Fruit fly (Drosophila melanogaster) whole organism, embryonic: ENCODE measurements around the gene Muc68Ca.

Experiments used
- B-H1 ChIP-seq: fragments of 200-800 bp; sonication (Bioruptor generic); IDR thresholded peaks from 3 replicates; pipeline ENCODE4 v1.3.6; 2022; ENCODE audit warnings: missing biosample characterization, missing genetic modification characterization
- CG10147 ChIP-seq: fragments of 200-800 bp; sonication (Bioruptor generic); optimal IDR thresholded peaks from 2 replicates; lab custom pipeline; 2019; ENCODE audit warnings: missing biosample characterization, mild to moderate bottlenecking, missing genetic modification characterization, moderate library complexity
- CG10321 ChIP-seq: fragments of 200-800 bp; sonication (Bioruptor generic); IDR thresholded peaks from 2 replicates; pipeline ENCODE4 v1.3.6; 2022; ENCODE audit warnings: missing biosample characterization, missing genetic modification characterization
- CG10366 ChIP-seq: fragments of 200-800 bp; sonication (Bioruptor generic); IDR thresholded peaks from 2 replicates; pipeline ENCODE4 v1.3.6; 2022; ENCODE audit warnings: missing biosample characterization, missing genetic modification characterization
- CG10543 ChIP-seq: fragments of 200-800 bp; sonication (Bioruptor generic); optimal IDR thresholded peaks from 3 replicates; lab custom pipeline; 2017; ENCODE audit warnings: missing biosample characterization, mild to moderate bottlenecking, missing genetic modification characterization, moderate library complexity
- CG10654 ChIP-seq: fragments of 200-800 bp; sonication (Bioruptor generic); optimal IDR thresholded peaks from 2 replicates; lab custom pipeline; 2016; ENCODE audit warnings: missing biosample characterization, missing genetic modification characterization
- CG11504 ChIP-seq: fragments of 200-800 bp; sonication (Bioruptor generic); optimal IDR thresholded peaks from 3 replicates; lab custom pipeline; 2019; ENCODE audit warnings: missing biosample characterization, mild to moderate bottlenecking, missing genetic modification characterization, moderate library complexity
- CG11560 ChIP-seq: fragments of 200-800 bp; sonication (Bioruptor generic); IDR thresholded peaks from 3 replicates; pipeline ENCODE4 v1.3.6; 2022; ENCODE audit warnings: missing biosample characterization, missing genetic modification characterization
- CG11696 ChIP-seq: fragments of 200-800 bp; sonication (Bioruptor generic); IDR thresholded peaks from 2 replicates; pipeline ENCODE4 v1.3.6; 2022; ENCODE audit warnings: missing biosample characterization, missing genetic modification characterization
- CG12236 ChIP-seq: fragments of 200-800 bp; sonication (Bioruptor generic); optimal IDR thresholded peaks from 2 replicates; lab custom pipeline; 2016; ENCODE audit warnings: missing biosample characterization, missing genetic modification characterization
- CG15479 ChIP-seq: fragments of 200-800 bp; sonication (Bioruptor generic); optimal IDR thresholded peaks from 3 replicates; lab custom pipeline; 2019; ENCODE audit warnings: missing biosample characterization, mild to moderate bottlenecking, missing genetic modification characterization, moderate library complexity
- CG15696 ChIP-seq: fragments of 200-800 bp; sonication (Bioruptor generic); optimal IDR thresholded peaks from 2 replicates; lab custom pipeline; 2019; ENCODE audit warnings: missing biosample characterization, mild to moderate bottlenecking, missing genetic modification characterization, moderate library complexity
- CG17829 ChIP-seq: fragments of 200-800 bp; optimal IDR thresholded peaks from 2 replicates; lab custom pipeline; 2019; ENCODE audit warnings: missing biosample characterization, mild to moderate bottlenecking, missing genetic modification characterization, moderate library complexity
- CG18262 ChIP-seq: fragments of 200-800 bp; optimal IDR thresholded peaks from 3 replicates; lab custom pipeline; 2019; ENCODE audit warnings: missing biosample characterization, mild to moderate bottlenecking, missing genetic modification characterization, moderate library complexity
- CG2202 ChIP-seq: fragments of 200-800 bp; sonication (Bioruptor generic); optimal IDR thresholded peaks from 2 replicates; lab custom pipeline; 2018; ENCODE audit warnings: missing biosample characterization, mild to moderate bottlenecking, missing genetic modification characterization
- CG31441 ChIP-seq: fragments of 200-800 bp; sonication (Bioruptor generic); IDR thresholded peaks from 2 replicates; pipeline ENCODE4 v1.3.6; 2022; ENCODE audit warnings: missing biosample characterization, missing genetic modification characterization
- CG3726 ChIP-seq: fragments of 200-800 bp; sonication (Bioruptor generic); IDR thresholded peaks from 3 replicates; pipeline ENCODE4, ENCODE4 v1.3.6; 2022; ENCODE audit warnings: missing biosample characterization, missing genetic modification characterization
- CG6791 ChIP-seq: fragments of 200-800 bp; sonication (Bioruptor generic); IDR thresholded peaks from 3 replicates; pipeline ENCODE4 v1.3.6; 2022; ENCODE audit warnings: missing biosample characterization, missing genetic modification characterization; ENCODE audit not compliant: partially characterized antibody
- CG7357 ChIP-seq: fragments of 200-800 bp; sonication (Bioruptor generic); IDR thresholded peaks from 3 replicates; pipeline ENCODE4 v1.3.6; 2022; ENCODE audit warnings: missing biosample characterization, missing genetic modification characterization
- CG7987 ChIP-seq: fragments of 200-800 bp; sonication (Bioruptor generic); optimal IDR thresholded peaks from 2 replicates; lab custom pipeline; 2018; ENCODE audit warnings: missing biosample characterization, mild to moderate bottlenecking, missing genetic modification characterization, moderate library complexity
- CG8924 ChIP-seq: fragments of 200-800 bp; optimal IDR thresholded peaks from 3 replicates; lab custom pipeline; 2019; ENCODE audit warnings: missing biosample characterization, mild to moderate bottlenecking, missing genetic modification characterization, moderate library complexity
- CkIIα-i1 ChIP-seq: fragments of 200-800 bp; sonication (Bioruptor generic); IDR thresholded peaks from 2 replicates; pipeline ENCODE4 v1.3.6; 2022; ENCODE audit warnings: missing biosample characterization, missing genetic modification characterization
- D19A ChIP-seq: fragments of 200-800 bp; optimal IDR thresholded peaks from 3 replicates; lab custom pipeline; 2019; ENCODE audit warnings: missing biosample characterization, mild to moderate bottlenecking, missing genetic modification characterization, moderate library complexity
- Dref ChIP-seq: fragments of 200-800 bp; sonication (Bioruptor generic); IDR thresholded peaks from 2 replicates; pipeline ENCODE4 v1.3.6; 2022; ENCODE audit warnings: missing biosample characterization, missing genetic modification characterization
- Drgx ChIP-seq: fragments of 200-800 bp; sonication (Bioruptor generic); IDR thresholded peaks from 2 replicates; pipeline ENCODE4 v1.3.6; 2022; ENCODE audit warnings: missing biosample characterization, missing genetic modification characterization
- E2f2 ChIP-seq: fragments of 200-800 bp; sonication (Bioruptor generic); IDR thresholded peaks from 2 replicates; pipeline ENCODE4 v1.3.6; 2022; ENCODE audit warnings: missing biosample characterization, missing genetic modification characterization
- TFAM ChIP-seq: fragments of 200-800 bp; sonication (Bioruptor generic); optimal IDR thresholded peaks from 2 replicates; lab custom pipeline; 2017; ENCODE audit warnings: missing biosample characterization, missing genetic modification characterization, inconsistent platforms
- Trl ChIP-seq, 3 experiments: fragments of >200 bp in 2 of 3; fragments of 200-800 bp in 1 of 3; sonication (Bioruptor generic) in 1 of 3; optimal IDR thresholded peaks; 2 replicates in 1 of 3; 3 replicates in 2 of 3; lab custom pipeline; 2016 to 2017; ENCODE audit warnings: missing biosample characterization in 1 of 3, missing genetic modification characterization in 1 of 3
- Vsx1 ChIP-seq: fragments of 200-800 bp; sonication (Bioruptor generic); optimal IDR thresholded peaks from 2 replicates; lab custom pipeline; 2017; ENCODE audit warnings: missing biosample characterization, mild to moderate bottlenecking, missing genetic modification characterization, missing genetic modification reagents
- ato ChIP-seq: fragments of 200-800 bp; sonication (Bioruptor generic); IDR thresholded peaks from 2 replicates; pipeline ENCODE4 v1.3.6; 2022; ENCODE audit warnings: missing biosample characterization, missing genetic modification characterization; ENCODE audit not compliant: partially characterized antibody
- bigmax ChIP-seq: fragments of 200-800 bp; sonication (Bioruptor generic); optimal IDR thresholded peaks from 2 replicates; lab custom pipeline; 2018; ENCODE audit warnings: missing biosample characterization, mild to moderate bottlenecking, missing genetic modification characterization
- crc ChIP-seq: fragments of 200-800 bp; sonication (Bioruptor generic); optimal IDR thresholded peaks from 2 replicates; lab custom pipeline; 2016; ENCODE audit warnings: missing biosample characterization, missing genetic modification characterization
- croc ChIP-seq: fragments of 200-800 bp; sonication (Bioruptor generic); conservative IDR thresholded peaks from 3 replicates; pipeline ENCODE4 v1.3.6; 2022; ENCODE audit warnings: missing biosample characterization, missing genetic modification characterization
- dysf ChIP-seq: fragments of 200-800 bp; sonication (Bioruptor generic); IDR thresholded peaks from 3 replicates; pipeline ENCODE4 v1.3.6; 2022; ENCODE audit warnings: missing biosample characterization, missing genetic modification characterization
- ems ChIP-seq: fragments of 200-800 bp; sonication (Bioruptor generic); optimal IDR thresholded peaks from 3 replicates; lab custom pipeline; 2016; ENCODE audit warnings: missing biosample characterization, missing genetic modification characterization
- ewg ChIP-seq: fragments of 200-800 bp; sonication (Bioruptor generic); optimal IDR thresholded peaks from 3 replicates; lab custom pipeline; 2017; ENCODE audit warnings: mild to moderate bottlenecking, missing biosample characterization, missing genetic modification reagents, missing genetic modification characterization
- fd102C ChIP-seq: fragments of 200-800 bp; sonication (Bioruptor generic); optimal IDR thresholded peaks from 2 replicates; lab custom pipeline; 2018; ENCODE audit warnings: missing biosample characterization, mild to moderate bottlenecking, missing genetic modification characterization, moderate library complexity
- ftz-f1 ChIP-seq: fragments of 200-800 bp; sonication (Bioruptor generic); optimal IDR thresholded peaks from 2 replicates; lab custom pipeline; 2016; ENCODE audit warnings: missing biosample characterization, missing genetic modification characterization
- inv ChIP-seq: fragments of 200-800 bp; sonication (Bioruptor generic); IDR thresholded peaks from 2 replicates; pipeline ENCODE4 v1.3.6; 2022; ENCODE audit warnings: missing biosample characterization, missing genetic modification characterization; ENCODE audit not compliant: partially characterized antibody
- jigr1 ChIP-seq: fragments of 200-800 bp; sonication (Bioruptor generic); IDR thresholded peaks from 3 replicates; pipeline ENCODE4 v1.3.6; 2022; ENCODE audit warnings: missing biosample characterization, missing genetic modification characterization
- ken ChIP-seq: fragments of 200-800 bp; sonication (Bioruptor generic); IDR thresholded peaks from 3 replicates; pipeline ENCODE4 v1.3.6; 2022; ENCODE audit warnings: missing biosample characterization, missing genetic modification characterization
- maf-S ChIP-seq: fragments of 200-800 bp; sonication (Bioruptor generic); optimal IDR thresholded peaks from 2 replicates; lab custom pipeline; 2016; ENCODE audit warnings: missing biosample characterization, missing genetic modification characterization
- mld ChIP-seq: fragments of 200-800 bp; sonication (Bioruptor generic); IDR thresholded peaks from 3 replicates; pipeline ENCODE4 v1.3.6; 2022; ENCODE audit warnings: missing biosample characterization, missing genetic modification characterization; ENCODE audit not compliant: partially characterized antibody
- nerfin-2 ChIP-seq: fragments of 200-800 bp; sonication (Bioruptor generic); IDR thresholded peaks from 2 replicates; pipeline ENCODE4 v1.3.6; 2022; ENCODE audit warnings: missing biosample characterization, missing genetic modification characterization; ENCODE audit not compliant: partially characterized antibody
- pho ChIP-seq: fragments of 200-800 bp; sonication (Bioruptor generic); optimal IDR thresholded peaks from 2 replicates; lab custom pipeline; 2016; ENCODE audit warnings: missing biosample characterization, missing genetic modification characterization
- phol ChIP-seq: fragments of 200-800 bp; sonication (Bioruptor generic); optimal IDR thresholded peaks from 3 replicates; lab custom pipeline; 2018; ENCODE audit warnings: missing biosample characterization, mild to moderate bottlenecking, missing genetic modification characterization, moderate library complexity
- seq ChIP-seq: fragments of 200-800 bp; sonication (Bioruptor generic); IDR thresholded peaks from 2 replicates; pipeline ENCODE4 v1.3.6; 2022; ENCODE audit warnings: missing biosample characterization, missing genetic modification characterization
- twi ChIP-seq: fragments of 200-800 bp; optimal IDR thresholded peaks from 2 replicates; lab custom pipeline; 2019; ENCODE audit warnings: missing biosample characterization, mild to moderate bottlenecking, missing genetic modification characterization, moderate library complexity

Gene Muc68Ca

DNA sequence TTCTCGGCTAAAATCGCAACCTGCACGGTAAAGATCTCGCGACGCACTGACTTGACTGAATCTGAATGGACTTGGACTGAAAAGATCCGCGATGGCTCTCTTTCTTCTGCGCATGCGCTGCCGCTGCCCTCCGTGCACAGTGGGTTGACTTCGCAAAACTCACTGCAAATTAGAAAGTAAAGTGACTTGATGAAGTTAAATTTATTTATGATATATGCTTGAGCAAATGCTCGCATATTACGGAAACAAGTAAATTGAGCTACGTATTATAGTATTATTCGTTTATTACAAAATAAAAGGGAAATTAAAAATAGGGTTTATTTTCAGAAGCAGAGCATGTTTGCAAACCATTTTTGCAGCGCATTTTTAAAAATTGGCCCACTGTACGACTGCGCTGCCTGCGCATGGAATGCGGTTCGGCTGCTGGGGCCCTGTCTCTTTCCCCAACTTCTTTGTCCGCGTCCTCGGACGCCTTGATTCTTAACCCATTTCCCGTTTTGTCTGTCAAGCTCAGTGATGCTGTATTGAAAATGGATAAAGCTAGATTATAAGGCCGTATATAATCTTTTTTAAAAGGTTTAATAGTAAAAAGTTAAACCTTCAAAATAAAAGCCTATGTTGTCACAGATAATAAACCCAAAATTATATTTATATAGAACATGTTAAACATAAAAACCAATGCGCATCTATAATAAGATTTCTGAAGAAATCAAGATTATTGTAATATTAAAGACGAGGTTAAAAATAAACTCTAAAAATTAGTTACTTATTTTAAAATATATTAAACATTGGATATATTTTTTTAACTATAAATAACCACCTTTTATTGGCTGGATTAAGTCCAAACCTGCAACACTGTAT is 32.0 kb downstream of the Muc68Ca start, which contains the start of gene rt (continued):
- TF ChIP-seq CG7357 (GFP tag; lab: Robert Waterston, UW), result no peak
- peak; percentile 55 for TF ChIP-seq CG2202
- TF ChIP-seq maf-S (GFP tag; lab: Kevin White, UChicago), result no peak
- no peak for TF ChIP-seq CG10543 (GFP tag; lab: Kevin White, UChicago)
- peak; percentile 66; the same call in 2 of the 3 replicates for TF ChIP-seq dysf (GFP tag; lab: Robert Waterston, UW)
- TF ChIP-seq CG15479 (GFP tag; lab: Kevin White, UChicago), result no peak
- TF ChIP-seq fd102C, result no peak
- no peak for TF ChIP-seq seq (GFP tag; lab: Robert Waterston, UW)
- peak; percentile 73 for TF ChIP-seq CG17829 (tag; lab: Kevin White, UChicago)
- no peak for TF ChIP-seq mld (GFP tag; lab: Robert Waterston, UW)
- no peak for TF ChIP-seq CG10321 (GFP tag; lab: Robert Waterston, UW)
- no peak for TF ChIP-seq ftz-f1 (GFP tag; lab: Kevin White, UChicago)
- no peak for TF ChIP-seq Vsx1 (GFP tag; lab: Kevin White, UChicago)
- peak; percentile 44; the same call in 1 of the 3 replicates for TF ChIP-seq ken (GFP tag; lab: Robert Waterston, UW)
- no peak for TF ChIP-seq CG7987 (GFP tag; lab: Kevin White, UChicago)
- TF ChIP-seq twi, result peak; percentile 51
- TF ChIP-seq CG11560 (tag; lab: Robert Waterston, UW), result no peak
- TF ChIP-seq Dref (GFP tag; lab: Robert Waterston, UW), result no peak
- TF ChIP-seq CG11504 (tag; lab: Kevin White, UChicago), result peak; percentile 66
- TF ChIP-seq TFAM (GFP tag; lab: Kevin White, UChicago), result no peak
- peak; percentile 58 for TF ChIP-seq D19A (tag; lab: Kevin White, UChicago)
- TF ChIP-seq CG18262 (tag; lab: Kevin White, UChicago), result peak; percentile 80
- TF ChIP-seq CG31441 (GFP tag; lab: Robert Waterston, UW), result peak; percentile 59
- TF ChIP-seq CG8924 (tag; lab: Kevin White, UChicago), result peak; percentile 28
- no peak for TF ChIP-seq CG12236 (GFP tag; lab: Kevin White, UChicago)
- TF ChIP-seq bigmax, result no peak
- no peak for TF ChIP-seq crc
- peak; percentile 56 for TF ChIP-seq CG15696 (tag; lab: Kevin White, UChicago)
- TF ChIP-seq CG10147 (GFP tag; lab: Kevin White, UChicago), result no peak
- TF ChIP-seq inv (GFP tag; lab: Robert Waterston, UW), result no peak
- TF ChIP-seq B-H1 (GFP tag; lab: Robert Waterston, UW), result peak; percentile 26; the same call in 1 of the 3 replicates
- no peak for TF ChIP-seq CG11696 (GFP tag; lab: Robert Waterston, UW)
- peak; percentile 72 for TF ChIP-seq ewg
- TF ChIP-seq croc (GFP tag; lab: Robert Waterston, UW), result peak; percentile 62
- peak; percentile 78 for TF ChIP-seq phol
- TF ChIP-seq ems (GFP tag; lab: Kevin White, UChicago), result peak; percentile 27
- no peak for TF ChIP-seq CkIIα-i1 (GFP tag; lab: Robert Waterston, UW)
- TF ChIP-seq CG6791, result no peak
- no peak for TF ChIP-seq Trl (optimal IDR thresholded peaks at IDR 0.05; lab: Kevin White, UChicago)
- peak; percentile 39 for TF ChIP-seq Trl (GFP tag; optimal IDR thresholded peaks at IDR 0.05; lab: Kevin White, UChicago)
- TF ChIP-seq Drgx (GFP tag; lab: Robert Waterston, UW), result peak; percentile 77
- TF ChIP-seq nerfin-2, result no peak
- 0 out of 3 replicates have a peak, but pooled peaks have one; percentile 19 for TF ChIP-seq CG3726 (GFP tag; lab: Robert Waterston, UW)
- TF ChIP-seq ato (GFP tag; lab: Robert Waterston, UW), result no peak; the same call in 1 of the 2 replicates
- TF ChIP-seq E2f2, result peak; percentile 31; the same call in 1 of the 2 replicates
- no peak for TF ChIP-seq pho (GFP tag; lab: Kevin White, UChicago)
- peak; percentile 4 for TF ChIP-seq CG10654 (GFP tag; lab: Kevin White, UChicago)
- 0 out of 2 replicates have a peak, but pooled peaks have one; percentile 16 for TF ChIP-seq CG10366
- peak; percentile 49; the same call in 1 of the 3 replicates for TF ChIP-seq jigr1
